Worm (Caenorhabditis elegans): ENCODE results near the gene athp-3.
A peak's percentile ranks its signal among the peaks of the same experiment; 100 is the strongest.

The athp-3 gene

ce11 chrIV:17010274-17010673 lies 37.9 kb downstream of the athp-3 start:
- no peak for TF ChIP-seq ceh-9 (tag; optimal IDR thresholded peaks at IDR 0.05)
- TF ChIP-seq nhr-77 (tag; optimal IDR thresholded peaks at IDR 0.05) = no peak
- no peak for TF ChIP-seq egl-27 (tag; optimal IDR thresholded peaks at IDR 0.05)
- TF ChIP-seq lsy-12 (tag; optimal IDR thresholded peaks at IDR 0.05) = no peak
- no peak for TF ChIP-seq fkh-10 (GFP tag; optimal IDR thresholded peaks at IDR 0.05)
- TF ChIP-seq fos-1 (tag; optimal IDR thresholded peaks at IDR 0.05) = no peak
- no peak for TF ChIP-seq mdl-1 (tag; optimal IDR thresholded peaks at IDR 0.05)
- TF ChIP-seq aly-2 (tag; optimal IDR thresholded peaks at IDR 0.05) = no peak
- TF ChIP-seq zag-1 (tag; optimal IDR thresholded peaks at IDR 0.05) = no peak

- TF ChIP-seq elt-2 (tag; optimal IDR thresholded peaks at IDR 0.05) (no peak), pqm-1 (tag; optimal IDR thresholded peaks at IDR 0.05) (no peak), ztf-4 (tag; optimal IDR thresholded peaks at IDR 0.05) (no peak), ceh-28 (tag; optimal IDR thresholded peaks at IDR 0.05) (peak; percentile 90), nhr-28 (tag; optimal IDR thresholded peaks at IDR 0.05) (no peak), egl-5 (tag; optimal IDR thresholded peaks at IDR 0.05) (no peak)
Observed at ce11 chrIV:17005734-17006133, 42.4 kb downstream of the athp-3 start.

Measured in whole organism, L3 larva.